Fruit fly (Drosophila melanogaster) whole organism, wandering third instar larva: ENCODE measurements around the gene mamo.

ENCODE experiments used
- Abd-B ChIP-seq: fragments of >200 bp; optimal IDR thresholded peaks from 2 replicates; lab custom pipeline; 2017; ENCODE audit warnings: missing biosample characterization, missing genetic modification characterization
- CG32264 ChIP-seq: fragments of 200-800 bp; sonication (Bioruptor generic); optimal IDR thresholded peaks from 2 replicates; lab custom pipeline; 2016; ENCODE audit warnings: missing biosample characterization, missing genetic modification characterization
- CrebA ChIP-seq: fragments of 200-800 bp; sonication (Bioruptor generic); optimal IDR thresholded peaks from 2 replicates; lab custom pipeline; 2016; ENCODE audit warnings: missing biosample characterization, mild to moderate bottlenecking, missing genetic modification characterization, borderline replicate concordance
- Dfd ChIP-seq: fragments of >200 bp; optimal IDR thresholded peaks from 2 replicates; lab custom pipeline; 2017; ENCODE audit warnings: missing biosample characterization, missing genetic modification characterization
- Dif ChIP-seq: fragments of 200-275, 200-300 bp; sonication (Bioruptor generic); optimal IDR thresholded peaks from 2 replicates; lab custom pipeline; 2018; ENCODE audit warnings: missing biosample characterization, missing genetic modification characterization; ENCODE audit not compliant: partially characterized antibody
- GATAd ChIP-seq: sonication (Bioruptor generic); optimal IDR thresholded peaks from 2 replicates; lab custom pipeline; 2016; ENCODE audit warnings: missing biosample characterization, missing genetic modification characterization
- HLH106 ChIP-seq: fragments of 200-800 bp; optimal IDR thresholded peaks from 3 replicates; lab custom pipeline; 2019; ENCODE audit warnings: missing biosample characterization, mild to moderate bottlenecking, missing genetic modification characterization, moderate library complexity
- Hnf4 ChIP-seq: fragments of 200-800 bp; sonication (Bioruptor generic); optimal IDR thresholded peaks from 2 replicates; lab custom pipeline; 2016; ENCODE audit warnings: missing biosample characterization, mild to moderate bottlenecking, missing genetic modification characterization
- Hr78 ChIP-seq: fragments of >200 bp; optimal IDR thresholded peaks from 2 replicates; lab custom pipeline; 2017; ENCODE audit warnings: missing biosample characterization, missing genetic modification characterization
- Jra ChIP-seq: sonication (Bioruptor generic); optimal IDR thresholded peaks from 2 replicates; lab custom pipeline; 2016; ENCODE audit warnings: missing biosample characterization, missing genetic modification characterization
- Mio ChIP-seq: sonication (Bioruptor generic); optimal IDR thresholded peaks from 2 replicates; lab custom pipeline; 2016; ENCODE audit warnings: missing biosample characterization, missing genetic modification characterization
- Myc ChIP-seq: fragments of >200 bp; optimal IDR thresholded peaks from 2 replicates; lab custom pipeline; 2017
- Rel ChIP-seq, 2 experiments: fragments of 200-800 bp; sonication (Bioruptor generic) in 1 of 2; optimal IDR thresholded peaks; 2 replicates in 1 of 2; 3 replicates in 1 of 2; lab custom pipeline; 2016 to 2019; ENCODE audit warnings: mild to moderate bottlenecking in 2 of 2, missing biosample characterization in 2 of 2, missing genetic modification characterization in 2 of 2, moderate library complexity in 1 of 2
- Sp1 ChIP-seq: fragments of 200-800 bp; sonication (Bioruptor generic); optimal IDR thresholded peaks from 3 replicates; lab custom pipeline; 2019; ENCODE audit warnings: missing biosample characterization, mild to moderate bottlenecking, missing genetic modification characterization, moderate library complexity
- Vsx2 ChIP-seq: fragments of 200-300, 225-300 bp; sonication (Bioruptor generic); optimal IDR thresholded peaks from 2 replicates; lab custom pipeline; 2018; ENCODE audit warnings: missing biosample characterization, missing genetic modification characterization; ENCODE audit not compliant: partially characterized antibody
- br ChIP-seq: fragments of 200-800 bp; sonication (Bioruptor generic); optimal IDR thresholded peaks from 2 replicates; lab custom pipeline; 2016; ENCODE audit warnings: missing biosample characterization, missing genetic modification characterization
- brk ChIP-seq: fragments of 200-800 bp; sonication (Bioruptor generic); optimal IDR thresholded peaks from 2 replicates; lab custom pipeline; 2016; ENCODE audit warnings: missing biosample characterization, mild to moderate bottlenecking, missing genetic modification characterization
- dl ChIP-seq, 2 experiments: fragments of 175-275, 200-275 bp in 1 of 2; fragments of 200-275 bp in 1 of 2; sonication (Bioruptor generic); optimal IDR thresholded peaks; lab custom pipeline; 2018; ENCODE audit warnings: mild to moderate bottlenecking in 2 of 2, missing biosample characterization in 2 of 2, missing genetic modification characterization in 2 of 2, moderate library complexity in 2 of 2; ENCODE audit not compliant: partially characterized antibody in 2 of 2, insufficient read depth in 1 of 2
- dmrt93B ChIP-seq: fragments of 200-800 bp; sonication (Bioruptor generic); optimal IDR thresholded peaks from 2 replicates; lab custom pipeline; 2018; ENCODE audit warnings: missing biosample characterization, mild to moderate bottlenecking, missing genetic modification characterization
- ey ChIP-seq: fragments of 200-800 bp; sonication (Bioruptor generic); optimal IDR thresholded peaks from 2 replicates; lab custom pipeline; 2016; ENCODE audit warnings: missing biosample characterization, missing genetic modification characterization
- foxo ChIP-seq, 2 experiments: fragments of 200-800 bp; sonication (Bioruptor generic); optimal IDR thresholded peaks; 2 replicates in 1 of 2; 3 replicates in 1 of 2; lab custom pipeline; 2016 to 2017; ENCODE audit warnings: missing biosample characterization in 2 of 2, missing genetic modification characterization in 2 of 2
- fru ChIP-seq: fragments of 200-800 bp; sonication (Bioruptor generic); optimal IDR thresholded peaks from 3 replicates; lab custom pipeline; 2016; ENCODE audit warnings: missing biosample characterization, mild to moderate bottlenecking, missing genetic modification characterization
- h ChIP-seq: fragments of 200-800 bp; sonication (Bioruptor generic); optimal IDR thresholded peaks from 3 replicates; lab custom pipeline; 2016; ENCODE audit warnings: missing biosample characterization, mild to moderate bottlenecking, missing genetic modification characterization
- lola ChIP-seq: fragments of >200 bp; optimal IDR thresholded peaks from 2 replicates; lab custom pipeline; 2017; ENCODE audit warnings: missing biosample characterization, missing genetic modification characterization
- pan ChIP-seq: fragments of >200 bp; optimal IDR thresholded peaks from 2 replicates; lab custom pipeline; 2017
- psq ChIP-seq: fragments of 200-800 bp; sonication (Bioruptor generic); optimal IDR thresholded peaks from 3 replicates; lab custom pipeline; 2017; ENCODE audit warnings: missing biosample characterization, mild to moderate bottlenecking, missing genetic modification characterization, moderate library complexity
- rgr ChIP-seq: fragments of 200-800 bp; sonication (Bioruptor generic); optimal IDR thresholded peaks from 3 replicates; lab custom pipeline; 2016; ENCODE audit warnings: missing biosample characterization, mild to moderate bottlenecking, missing genetic modification characterization
- sage ChIP-seq: fragments of 200-800 bp; sonication (Bioruptor generic); optimal IDR thresholded peaks from 2 replicates; lab custom pipeline; 2016; ENCODE audit warnings: missing biosample characterization, mild to moderate bottlenecking, missing genetic modification characterization
- tai ChIP-seq: sonication (Bioruptor generic); optimal IDR thresholded peaks from 2 replicates; lab custom pipeline; 2016; ENCODE audit warnings: missing biosample characterization, missing genetic modification characterization
- woc ChIP-seq: sonication (Bioruptor generic); optimal IDR thresholded peaks from 2 replicates; lab custom pipeline; 2016; ENCODE audit warnings: missing biosample characterization, mild to moderate bottlenecking, missing genetic modification characterization

The mamo gene

DNA sequence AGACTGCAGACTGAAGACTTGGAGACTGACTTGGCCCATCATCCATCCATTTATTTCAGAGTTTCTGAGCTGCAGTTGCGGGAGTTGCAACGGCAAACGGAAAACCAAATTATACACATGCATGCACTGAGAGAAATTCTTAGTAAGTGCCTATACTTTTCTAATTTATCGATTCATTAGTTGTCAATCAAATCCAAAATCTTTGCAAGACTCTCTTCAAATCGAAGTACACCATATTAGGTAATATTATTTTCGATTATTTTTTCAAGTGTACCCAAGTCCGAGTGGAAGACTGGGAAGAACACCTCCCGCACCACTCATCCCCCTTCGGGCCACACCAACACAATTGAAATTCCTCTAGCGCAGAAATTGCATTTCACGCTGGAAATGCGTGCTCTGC lies 38.9 kb downstream of the mamo start:
- TF ChIP-seq HLH106 (tag; lab: Kevin White, UChicago) (peak; percentile 33), Hr78 (GFP tag; lab: Kevin White, UChicago) (no peak), h (GFP tag; lab: Kevin White, UChicago) (peak; percentile 31), Sp1 (peak; percentile 21), foxo (GFP tag; optimal IDR thresholded peaks at IDR 0.05; lab: Kevin White, UChicago) (peak in 1 of 2 experiments; percentile 25)

DNA sequence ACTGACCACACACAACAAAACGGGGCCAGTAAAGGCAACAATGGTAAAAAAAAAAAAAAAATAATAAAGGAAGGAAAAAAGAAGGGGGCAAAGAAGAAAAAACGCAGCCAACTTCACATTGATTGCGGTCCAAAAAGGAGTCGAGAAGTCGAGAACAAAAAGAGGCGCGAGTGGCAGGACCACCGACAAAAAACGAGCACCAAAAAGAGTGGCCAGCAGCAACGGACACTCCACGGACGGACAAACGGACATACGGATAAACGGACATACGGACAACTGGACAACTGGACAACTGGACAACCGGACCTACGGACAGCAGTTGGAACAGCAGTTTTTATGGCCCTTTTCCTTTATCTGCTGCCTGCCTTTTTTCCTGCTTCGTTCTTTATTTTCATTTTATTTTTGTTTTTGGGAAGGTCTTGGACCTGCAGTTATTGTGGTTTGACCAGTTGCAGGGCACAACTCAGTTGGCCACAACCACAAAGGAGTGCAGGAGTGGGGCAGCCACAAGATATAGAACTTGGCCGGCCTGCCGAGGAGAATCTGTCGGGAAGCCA lies 41.4 kb downstream of the mamo start:
- TF ChIP-seq CrebA: peak; percentile 1
- TF ChIP-seq Mio (GFP tag; lab: Kevin White, UChicago): no peak
- peak; percentile 18 for TF ChIP-seq Vsx2 (GFP tag; lab: Kevin White, UChicago)
- peak; percentile 16 for TF ChIP-seq Sp1
- TF ChIP-seq Dfd: no peak
- TF ChIP-seq fru (GFP tag; lab: Kevin White, UChicago): peak; percentile 68
- no peak for TF ChIP-seq brk (GFP tag; lab: Kevin White, UChicago)
- peak; percentile 72 for TF ChIP-seq psq (GFP tag; lab: Kevin White, UChicago)

- TF ChIP-seq pan (no peak), Sp1 (peak; percentile 6), Jra (GFP tag; lab: Kevin White, UChicago) (no peak), Dfd (no peak), HLH106 (tag; lab: Kevin White, UChicago) (peak; percentile 14), foxo (GFP tag; optimal IDR thresholded peaks at IDR 0.05; lab: Kevin White, UChicago) (peak in 1 of 2 experiments; percentile 34), fru (GFP tag; lab: Kevin White, UChicago) (no peak), dmrt93B (peak; percentile 3), sage (GFP tag; lab: Kevin White, UChicago) (no peak), lola (GFP tag; lab: Kevin White, UChicago) (no peak), Hr78 (GFP tag; lab: Kevin White, UChicago) (no peak), Abd-B (GFP tag; lab: Kevin White, UChicago) (no peak), h (GFP tag; lab: Kevin White, UChicago) (no peak), rgr (GFP tag; lab: Kevin White, UChicago) (peak; percentile 5), ey (GFP tag; lab: Kevin White, UChicago) (peak; percentile 9), br (GFP tag; lab: Kevin White, UChicago) (peak; percentile 7)
Observed at dm6 chrX:13948131-13948804, 42.1 kb downstream of the mamo start.

DNA sequence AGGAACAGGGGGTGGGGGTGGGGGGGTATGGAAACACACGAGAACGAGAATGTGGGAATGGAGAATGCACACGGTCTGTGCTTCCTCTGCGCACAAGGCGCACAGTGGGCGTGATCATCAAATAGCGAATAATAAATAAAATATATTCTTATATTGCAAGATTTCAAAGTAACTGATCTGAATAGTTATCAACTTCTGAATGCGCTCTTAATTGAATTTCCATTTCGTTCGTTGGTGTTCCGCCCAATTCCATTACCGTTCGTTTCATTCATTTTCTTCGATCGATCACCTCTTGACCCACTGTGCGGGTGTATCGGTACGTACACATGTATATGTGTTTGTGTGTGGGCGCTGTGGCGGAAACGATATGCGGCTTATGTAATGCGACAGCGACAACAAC lies 54.1 kb downstream of the mamo start:
- TF ChIP-seq psq (GFP tag; lab: Kevin White, UChicago): peak; percentile 52
- peak; percentile 1 for TF ChIP-seq h (GFP tag; lab: Kevin White, UChicago)
- TF ChIP-seq fru (GFP tag; lab: Kevin White, UChicago): peak; percentile 59
- TF ChIP-seq Mio (GFP tag; lab: Kevin White, UChicago): no peak
- TF ChIP-seq Abd-B (GFP tag; lab: Kevin White, UChicago): no peak
- peak in 1 of 2 experiments; percentile 77 for TF ChIP-seq foxo (GFP tag; optimal IDR thresholded peaks at IDR 0.05; lab: Kevin White, UChicago)
- peak; percentile 27 for TF ChIP-seq HLH106 (tag; lab: Kevin White, UChicago)
- peak; percentile 70 for TF ChIP-seq Sp1
- no peak for TF ChIP-seq sage (GFP tag; lab: Kevin White, UChicago)
- peak; percentile 27 for TF ChIP-seq dmrt93B
- TF ChIP-seq, all 38 proteins: peak for 7

DNA sequence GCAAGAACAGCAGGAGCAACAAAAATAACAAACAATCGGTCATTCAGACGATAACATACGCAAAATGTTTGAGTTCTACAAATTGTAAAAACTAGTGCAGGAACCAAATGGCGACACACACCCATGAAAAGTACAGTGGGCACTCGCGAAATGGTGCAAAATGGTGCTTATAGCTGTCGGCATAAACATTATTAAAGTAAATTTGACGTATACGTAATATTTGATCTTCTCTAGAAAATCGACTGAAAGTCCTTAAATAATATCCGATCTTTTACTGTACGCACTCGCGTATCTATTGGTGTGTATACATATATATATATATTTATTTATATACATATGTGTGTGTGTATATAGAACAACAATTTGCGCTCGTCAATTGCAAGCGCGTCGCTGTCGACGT lies 54.8 kb downstream of the mamo start:
- no peak for TF ChIP-seq CG32264
- no peak for TF ChIP-seq tai (GFP tag; lab: Kevin White, UChicago)
- TF ChIP-seq Vsx2 (GFP tag; lab: Kevin White, UChicago): no peak
- no peak for TF ChIP-seq Mio (GFP tag; lab: Kevin White, UChicago)
- no peak for TF ChIP-seq Myc
- TF ChIP-seq woc (GFP tag; lab: Kevin White, UChicago): no peak
- TF ChIP-seq Hr78 (GFP tag; lab: Kevin White, UChicago): no peak
- TF ChIP-seq ey (GFP tag; lab: Kevin White, UChicago): no peak
- no peak for TF ChIP-seq GATAd (GFP tag; lab: Kevin White, UChicago)
- no peak for TF ChIP-seq pan
- no peak for TF ChIP-seq Sp1

- TF ChIP-seq h (GFP tag; lab: Kevin White, UChicago) (peak; percentile 1), Dif (GFP tag; lab: Kevin White, UChicago) (no peak), rgr (GFP tag; lab: Kevin White, UChicago) (peak; percentile 24), Sp1 (no peak), dl (GFP tag; optimal IDR thresholded peaks at IDR 0.05; lab: Kevin White, UChicago; ENCODE audit: insufficient read depth in 1 of 2, partially characterized antibody in 2 of 2) (no peak), Hnf4 (peak; percentile 5), ey (GFP tag; lab: Kevin White, UChicago) (peak; percentile 11), Myc (no peak), GATAd (GFP tag; lab: Kevin White, UChicago) (no peak), Vsx2 (GFP tag; lab: Kevin White, UChicago) (no peak), Rel (GFP tag; optimal IDR thresholded peaks at IDR 0.05; lab: Kevin White, UChicago) (no peak), Rel (tag; optimal IDR thresholded peaks at IDR 0.05; lab: Kevin White, UChicago) (no peak)
- TF ChIP-seq, all 38 proteins: peak for 4
Observed at dm6 chrX:13934380-13934779, 55.9 kb downstream of the mamo start.
